Worm (Caenorhabditis elegans): Measurements from ENCODE around the gene ZC518.8.
"Not testable (repeated sequence)": the region's sequence is repeated elsewhere in the genome, so short reads cannot be mapped to it uniquely, and the experiment has no call there.

The ZC518.8 gene

DNA sequence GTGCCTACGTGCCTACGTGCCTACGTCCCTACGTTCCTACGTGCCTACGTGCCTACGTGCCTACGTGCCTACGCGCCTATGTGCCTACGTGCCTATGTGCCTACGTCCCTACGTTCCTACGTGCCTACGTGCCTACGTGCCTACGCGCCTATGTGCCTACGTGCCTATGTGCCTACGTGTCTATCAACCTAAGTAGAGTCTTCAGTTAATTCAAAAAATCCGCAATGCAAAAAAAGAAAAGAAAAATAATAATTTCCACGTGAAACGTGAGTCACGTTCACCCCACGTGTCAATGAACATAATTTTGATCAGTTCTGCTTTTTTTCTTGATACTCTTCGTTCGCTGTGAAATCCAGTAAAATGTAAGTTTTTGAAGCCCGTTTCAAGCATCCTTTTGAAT lies 34.8 kb downstream of the ZC518.8 start, which contains the start of gene F19B6.3:
TSS of gene F19B6.3 (plus strand) at position 301 of the 400 bp plus-strand sequence.
- TF ChIP-seq ama-1 (optimal IDR thresholded peaks at IDR 0.05); hmbx-1 (tag; optimal IDR thresholded peaks at IDR 0.05); tbx-11 (GFP tag; IDR thresholded peaks at IDR 0.05): not testable (repeated sequence)
